Fruit fly (Drosophila melanogaster): ENCODE data around the gene Rh4.

DNA sequence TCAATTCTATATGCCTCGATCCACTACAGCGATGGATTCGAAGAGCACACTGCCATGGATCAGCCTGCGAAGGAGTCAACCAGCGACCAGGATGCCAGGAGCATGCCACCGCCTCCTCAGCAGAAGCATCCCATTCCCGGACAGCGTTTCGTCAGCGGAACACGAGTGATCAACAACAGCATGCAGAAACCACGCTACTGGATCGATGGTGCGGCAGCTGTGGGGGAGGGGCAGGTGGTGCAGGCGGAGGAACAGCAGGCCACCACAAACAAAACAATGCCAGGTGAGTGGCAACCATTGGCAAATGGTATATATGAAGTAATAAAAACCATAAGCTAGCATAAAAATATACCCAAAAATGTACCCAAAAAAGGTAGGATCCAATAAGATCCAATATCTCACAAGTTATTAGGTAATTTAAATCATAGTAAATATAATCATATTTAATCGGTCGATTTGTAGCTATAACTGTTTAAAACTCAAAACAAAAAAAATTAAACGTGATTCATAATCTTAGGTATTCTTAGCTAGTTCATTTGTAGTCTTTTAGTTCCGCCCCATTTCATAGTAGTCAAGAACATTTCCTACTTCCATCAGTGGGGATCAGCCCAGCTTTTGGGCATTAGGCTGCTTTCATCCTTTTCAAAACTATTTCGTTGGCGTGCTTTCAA, 16.6 kb downstream of the Rh4 start, which contains the start of gene CG32161:
- no peak for TF ChIP-seq Rel (GFP tag; optimal IDR thresholded peaks at IDR 0.05)
- TF ChIP-seq Rel (tag; optimal IDR thresholded peaks at IDR 0.05), result no peak
- no peak for TF ChIP-seq h (GFP tag; optimal IDR thresholded peaks at IDR 0.05)

All from whole organism, wandering third instar larva.